Fruit fly (Drosophila melanogaster): ENCODE results near the gene RpL34a.

- TF ChIP-seq sens (GFP tag): peak; percentile 98
- peak; percentile 83 for TF ChIP-seq CG9437 (GFP tag; optimal IDR thresholded peaks at IDR 0.05)
- peak; percentile 84 for TF ChIP-seq pum (GFP tag; optimal IDR thresholded peaks at IDR 0.05)
- peak; percentile 88 for TF ChIP-seq CG14710 (tag; optimal IDR thresholded peaks at IDR 0.05)
- peak; percentile 76 for TF ChIP-seq nau (GFP tag; optimal IDR thresholded peaks at IDR 0.05)
- 0 out of 4 replicates have a peak, but pooled peaks have one; percentile 2 for TF ChIP-seq Dll (GFP tag; IDR thresholded peaks at IDR 0.05; ENCODE audit: partially characterized antibody)
- peak; percentile 81 for TF ChIP-seq sob (GFP tag; IDR thresholded peaks at IDR 0.05)
- peak; percentile 69 for TF ChIP-seq CG10431 (GFP tag; optimal IDR thresholded peaks at IDR 0.05)
- TF ChIP-seq CG2202 (tag; optimal IDR thresholded peaks at IDR 0.05): peak; percentile 88
- TF ChIP-seq CG9727 (GFP tag; optimal IDR thresholded peaks at IDR 0.05): peak; percentile 85
- peak; percentile 65 for TF ChIP-seq CG11696 (GFP tag; IDR thresholded peaks at IDR 0.05)
- TF ChIP-seq MESR4 (GFP tag; optimal IDR thresholded peaks at IDR 0.05): peak; percentile 36
Measured at dm6 chr3R:26008892-26009539, 50.1 kb downstream of the RpL34a start.
